Fruit fly (Drosophila melanogaster): ENCODE data around the gene gammaTub23C.

The gammaTub23C gene

DNA sequence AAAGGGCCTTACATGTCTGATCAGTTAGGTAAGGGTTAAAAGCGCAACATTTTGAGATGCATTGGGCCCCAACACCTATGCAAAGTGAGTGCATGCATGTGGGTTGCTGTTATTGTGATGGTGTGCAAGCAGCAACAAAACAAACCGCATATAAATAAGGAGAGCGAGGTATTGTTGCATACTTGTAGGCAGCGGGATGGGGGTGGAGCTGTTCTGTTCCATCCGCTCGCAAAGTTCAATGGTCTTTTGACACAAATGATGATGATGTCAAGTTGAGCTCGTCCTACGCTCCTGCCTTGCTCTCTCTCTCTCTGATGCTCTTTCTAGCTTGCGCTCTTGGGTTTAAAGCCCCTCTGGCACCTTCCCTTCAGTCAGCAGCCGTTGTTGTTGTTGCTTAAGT, 17.0 kb upstream of the gammaTub23C start (continued):
- TF ChIP-seq Meics (GFP tag; optimal IDR thresholded peaks at IDR 0.05) = no peak
- TF ChIP-seq E2f1 (GFP tag; IDR thresholded peaks at IDR 0.05) = no peak
- no peak for TF ChIP-seq CG12391 (tag; optimal IDR thresholded peaks at IDR 0.05)
- TF ChIP-seq Dp (GFP tag; optimal IDR thresholded peaks at IDR 0.05) = no peak
- TF ChIP-seq CG15073 (GFP tag; optimal IDR thresholded peaks at IDR 0.05) = no peak
- TF ChIP-seq ewg (GFP tag; optimal IDR thresholded peaks at IDR 0.05) = no peak
- TF ChIP-seq hkb (optimal IDR thresholded peaks at IDR 0.05) = no peak
- no peak for TF ChIP-seq hkb (GFP tag; IDR thresholded peaks at IDR 0.05)
- no peak for TF ChIP-seq chm (GFP tag; IDR thresholded peaks at IDR 0.05)
- TF ChIP-seq MBD-R2 (GFP tag; IDR thresholded peaks at IDR 0.05) = no peak
- TF ChIP-seq ash1 (GFP tag; optimal IDR thresholded peaks at IDR 0.05) = no peak
- no peak for TF ChIP-seq gfzf (GFP tag; optimal IDR thresholded peaks at IDR 0.05)
- TF ChIP-seq slp2 (GFP tag; optimal IDR thresholded peaks at IDR 0.05) = no peak
- no peak for TF ChIP-seq eve (GFP tag; optimal IDR thresholded peaks at IDR 0.05)
- no peak for TF ChIP-seq CG14441 (GFP tag; IDR thresholded peaks at IDR 0.05)
- TF ChIP-seq CG6654 (GFP tag; optimal IDR thresholded peaks at IDR 0.05) = peak; percentile 82
- TF ChIP-seq cg (GFP tag; optimal IDR thresholded peaks at IDR 0.05) = peak; percentile 51
- no peak for TF ChIP-seq HLH3B (GFP tag; IDR thresholded peaks at IDR 0.05)
- TF ChIP-seq CG12659 (GFP tag; optimal IDR thresholded peaks at IDR 0.05) = no peak
- no peak for TF ChIP-seq pfk (GFP tag; optimal IDR thresholded peaks at IDR 0.05)
- no peak for TF ChIP-seq vvl (GFP tag; IDR thresholded peaks at IDR 0.05)
- no peak for TF ChIP-seq B-H2 (GFP tag; optimal IDR thresholded peaks at IDR 0.05)
- no peak for TF ChIP-seq Fer3 (tag; optimal IDR thresholded peaks at IDR 0.05)
- TF ChIP-seq dysf (GFP tag; IDR thresholded peaks at IDR 0.05) = no peak
- no peak for TF ChIP-seq nerfin-1 (tag; optimal IDR thresholded peaks at IDR 0.05)
- no peak for TF ChIP-seq CG1792 (GFP tag; optimal IDR thresholded peaks at IDR 0.05)
- TF ChIP-seq CG18011 (GFP tag; optimal IDR thresholded peaks at IDR 0.05) = no peak
- no peak for TF ChIP-seq Blimp-1 (GFP tag; optimal IDR thresholded peaks at IDR 0.05)
- TF ChIP-seq cad (GFP tag; optimal IDR thresholded peaks at IDR 0.05) = no peak
- no peak for TF ChIP-seq CG11247 (GFP tag; IDR thresholded peaks at IDR 0.05)
- no peak for TF ChIP-seq CG10267 (tag; optimal IDR thresholded peaks at IDR 0.05)
- no peak for TF ChIP-seq CG31388 (GFP tag; optimal IDR thresholded peaks at IDR 0.05)
- no peak for TF ChIP-seq Tbp (GFP tag; optimal IDR thresholded peaks at IDR 0.05)
- TF ChIP-seq Trl (optimal IDR thresholded peaks at IDR 0.05) = peak; percentile 45 to 55
- TF ChIP-seq Trl (GFP tag; optimal IDR thresholded peaks at IDR 0.05) = no peak
- TF ChIP-seq CG34224 (GFP tag; IDR thresholded peaks at IDR 0.05; ENCODE audit: partially characterized antibody) = no peak

DNA sequence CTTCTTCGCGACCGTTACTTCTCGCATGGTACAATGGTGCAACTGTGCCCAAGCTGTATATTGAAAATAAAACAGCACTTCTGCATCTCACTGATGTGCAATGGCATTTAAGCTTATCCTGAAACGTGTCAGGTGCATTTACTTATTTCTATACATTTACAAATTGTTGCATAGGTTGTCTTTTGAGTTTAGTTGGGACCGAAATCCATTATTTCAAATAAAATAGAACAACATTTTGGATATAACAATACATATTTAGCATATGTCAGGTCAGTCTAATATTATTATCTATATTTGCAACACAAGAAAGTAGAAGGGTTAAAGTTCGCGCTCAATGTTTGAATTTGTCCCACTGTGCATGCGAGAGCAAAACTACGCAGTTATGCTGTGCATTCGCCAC, 16.3 kb upstream of the gammaTub23C start:
- 0 out of 2 replicates have a peak, but pooled peaks have one; percentile 11 for TF ChIP-seq Drgx (GFP tag; IDR thresholded peaks at IDR 0.05)
- TF ChIP-seq CTCF (GFP tag; optimal IDR thresholded peaks at IDR 0.05) = no peak
- peak; percentile 75 for TF ChIP-seq sens (GFP tag)
- no peak for TF ChIP-seq CG6175 (GFP tag; IDR thresholded peaks at IDR 0.05)

DNA sequence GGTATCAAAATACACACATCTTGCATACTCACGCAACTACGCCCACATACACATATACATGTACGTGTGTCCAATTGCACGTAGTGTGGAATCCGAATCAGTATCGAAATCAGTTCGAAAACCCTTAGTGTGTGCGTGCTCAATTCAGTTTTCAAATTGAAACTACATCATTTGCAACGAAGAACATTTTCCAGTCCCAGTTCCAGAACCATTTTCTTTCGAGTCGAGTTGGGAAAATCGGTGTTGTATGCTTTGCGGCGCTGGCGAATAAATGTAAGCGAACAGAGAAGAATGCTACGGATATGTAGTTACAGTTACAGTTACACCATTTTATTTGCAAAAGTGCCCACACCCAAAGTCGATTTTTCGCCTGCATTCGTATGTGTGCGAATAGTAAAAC, 15.7 kb upstream of the gammaTub23C start:
- no peak for TF ChIP-seq grn (GFP tag; optimal IDR thresholded peaks at IDR 0.05)
- TF ChIP-seq CG15601 (tag; optimal IDR thresholded peaks at IDR 0.05) = peak; percentile 76
- no peak for TF ChIP-seq NC2β (GFP tag; optimal IDR thresholded peaks at IDR 0.05)
- TF ChIP-seq tin (GFP tag; optimal IDR thresholded peaks at IDR 0.05) = no peak
- TF ChIP-seq cg (GFP tag; optimal IDR thresholded peaks at IDR 0.05) = peak; percentile 36
- TF ChIP-seq pita (GFP tag; optimal IDR thresholded peaks at IDR 0.05) = peak; percentile 23
- TF ChIP-seq H2.0 (GFP tag; IDR thresholded peaks at IDR 0.05) = no peak
- TF ChIP-seq CG8478 (optimal IDR thresholded peaks at IDR 0.05) = peak; percentile 15
- peak; percentile 25 for TF ChIP-seq CTCF (GFP tag; optimal IDR thresholded peaks at IDR 0.05)
- no peak for TF ChIP-seq CG14050 (GFP tag; IDR thresholded peaks at IDR 0.05)
